Fruit fly (Drosophila melanogaster) whole organism, embryonic: ENCODE data around the gene CG15382.

Source experiments
- Adf1 ChIP-seq: fragments of 200-800 bp; sonication (Bioruptor generic); IDR thresholded peaks from 2 replicates; pipeline ENCODE4 v1.3.6; 2022; ENCODE audit warnings: missing biosample characterization, missing genetic modification characterization
- Asciz ChIP-seq: fragments of 200-800 bp; sonication (Bioruptor generic); optimal IDR thresholded peaks from 2 replicates; lab custom pipeline; 2017; ENCODE audit warnings: missing biosample characterization, mild to moderate bottlenecking, missing genetic modification characterization, missing genetic modification reagents
- B-H2 ChIP-seq: fragments of 200-800 bp; sonication (Bioruptor generic); optimal IDR thresholded peaks from 2 replicates; lab custom pipeline; 2018; ENCODE audit warnings: missing biosample characterization, mild to moderate bottlenecking, missing genetic modification characterization
- Blimp-1 ChIP-seq: fragments of 200-800 bp; sonication (Bioruptor generic); optimal IDR thresholded peaks from 3 replicates; lab custom pipeline; 2018; ENCODE audit warnings: missing biosample characterization, missing genetic modification characterization, mild to moderate bottlenecking, moderate library complexity, missing genetic modification reagents
- CG10274 ChIP-seq: fragments of 200-800 bp; sonication (Bioruptor generic); optimal IDR thresholded peaks from 3 replicates; lab custom pipeline; 2017; ENCODE audit warnings: missing biosample characterization, mild to moderate bottlenecking, missing genetic modification characterization
- CG10959 ChIP-seq: fragments of 200-800 bp; sonication (Bioruptor generic); IDR thresholded peaks from 2 replicates; pipeline ENCODE4 v1.3.6; 2022; ENCODE audit warnings: missing biosample characterization, missing genetic modification characterization
- CG11456 ChIP-seq: fragments of 200-800 bp; sonication (Bioruptor generic); IDR thresholded peaks from 3 replicates; pipeline ENCODE4 v1.3.6; 2022; ENCODE audit warnings: missing biosample characterization, missing genetic modification characterization
- CG11504 ChIP-seq: fragments of 200-800 bp; sonication (Bioruptor generic); optimal IDR thresholded peaks from 3 replicates; lab custom pipeline; 2019; ENCODE audit warnings: missing biosample characterization, mild to moderate bottlenecking, missing genetic modification characterization, moderate library complexity
- CG12942 ChIP-seq: fragments of 200-800 bp; sonication (Bioruptor generic); optimal IDR thresholded peaks from 3 replicates; lab custom pipeline; 2016; ENCODE audit warnings: missing biosample characterization, missing genetic modification characterization
- CG13287 ChIP-seq: fragments of 200-800 bp; sonication (Bioruptor generic); IDR thresholded peaks from 2 replicates; pipeline ENCODE4 v1.3.6; 2022; ENCODE audit warnings: missing biosample characterization, missing genetic modification characterization; ENCODE audit not compliant: partially characterized antibody
- CG13894 ChIP-seq: fragments of 200-800 bp; sonication (Bioruptor generic); optimal IDR thresholded peaks from 3 replicates; lab custom pipeline; 2018; ENCODE audit warnings: missing biosample characterization, mild to moderate bottlenecking, missing genetic modification characterization, moderate library complexity
- CG14050 ChIP-seq: fragments of 200-800 bp; sonication (Bioruptor generic); IDR thresholded peaks from 3 replicates; pipeline ENCODE4 v1.3.6; 2022; ENCODE audit warnings: missing biosample characterization, missing genetic modification characterization
- CG4730 ChIP-seq: fragments of 200-800 bp; sonication (Bioruptor generic); IDR thresholded peaks from 2 replicates; pipeline ENCODE4 v1.3.6; 2022; ENCODE audit warnings: missing biosample characterization, missing genetic modification characterization
- CG7556 ChIP-seq: fragments of 200-800 bp; sonication (Bioruptor generic); optimal IDR thresholded peaks from 2 replicates; lab custom pipeline; 2017; ENCODE audit warnings: missing biosample characterization, mild to moderate bottlenecking, missing genetic modification characterization
- CG7745 ChIP-seq: fragments of 200-800 bp; sonication (Bioruptor generic); optimal IDR thresholded peaks from 2 replicates; lab custom pipeline; 2018; ENCODE audit warnings: missing biosample characterization, mild to moderate bottlenecking, missing genetic modification characterization, moderate library complexity
- CG8388 ChIP-seq: fragments of 200-800 bp; sonication (Bioruptor generic); optimal IDR thresholded peaks from 2 replicates; lab custom pipeline; 2019; ENCODE audit warnings: missing biosample characterization, mild to moderate bottlenecking, missing genetic modification characterization, moderate library complexity
- CG9609 ChIP-seq: fragments of 200-800 bp; sonication (Bioruptor generic); optimal IDR thresholded peaks from 3 replicates; lab custom pipeline; 2016; ENCODE audit warnings: missing biosample characterization, missing genetic modification characterization
- CG9727 ChIP-seq: fragments of 200-800 bp; sonication (Bioruptor generic); optimal IDR thresholded peaks from 3 replicates; lab custom pipeline; 2017; ENCODE audit warnings: missing biosample characterization, mild to moderate bottlenecking, missing genetic modification characterization
- Chrac-16 ChIP-seq: fragments of 200-800 bp; sonication (Bioruptor generic); optimal IDR thresholded peaks from 3 replicates; lab custom pipeline; 2016; ENCODE audit warnings: missing biosample characterization, missing genetic modification characterization
- Dbx ChIP-seq: fragments of 200-800 bp; sonication (Bioruptor generic); IDR thresholded peaks from 3 replicates; pipeline ENCODE4 v1.3.6; 2022; ENCODE audit warnings: missing biosample characterization, missing genetic modification characterization
- Dek ChIP-seq: fragments of 200-800 bp; sonication (Bioruptor generic); optimal IDR thresholded peaks from 3 replicates; lab custom pipeline; 2019; ENCODE audit warnings: missing biosample characterization, mild to moderate bottlenecking, missing genetic modification characterization, moderate library complexity
- Elba2 ChIP-seq: fragments of 200-800 bp; sonication (Bioruptor generic); optimal IDR thresholded peaks from 3 replicates; lab custom pipeline; 2016; ENCODE audit warnings: missing biosample characterization, missing genetic modification characterization
- GATAe ChIP-seq: fragments of 200-800 bp; sonication (Bioruptor generic); conservative IDR thresholded peaks from 2 replicates; pipeline ENCODE4 v1.3.6; 2022; ENCODE audit warnings: missing biosample characterization, missing genetic modification characterization
- H2.0 ChIP-seq: fragments of 200-800 bp; sonication (Bioruptor generic); IDR thresholded peaks from 2 replicates; pipeline ENCODE4 v1.3.6; 2022; ENCODE audit warnings: missing biosample characterization, missing genetic modification characterization
- Jarid2 ChIP-seq: fragments of 200-800 bp; sonication (Bioruptor generic); optimal IDR thresholded peaks from 3 replicates; lab custom pipeline; 2017; ENCODE audit warnings: mild to moderate bottlenecking, missing biosample characterization, missing genetic modification reagents, missing genetic modification characterization
- MBD-R2 ChIP-seq: fragments of 200-800 bp; sonication (Bioruptor generic); IDR thresholded peaks from 2 replicates; pipeline ENCODE4 v1.3.6; 2022; ENCODE audit warnings: missing biosample characterization, missing genetic modification characterization
- Vsx1 ChIP-seq: fragments of 200-800 bp; sonication (Bioruptor generic); optimal IDR thresholded peaks from 2 replicates; lab custom pipeline; 2017; ENCODE audit warnings: missing biosample characterization, mild to moderate bottlenecking, missing genetic modification characterization, missing genetic modification reagents
- YL-1 ChIP-seq: fragments of 200-800 bp; sonication (Bioruptor generic); optimal IDR thresholded peaks from 3 replicates; lab custom pipeline; 2017; ENCODE audit warnings: missing biosample characterization, mild to moderate bottlenecking, missing genetic modification characterization
- bbx ChIP-seq: fragments of 200-800 bp; sonication (Bioruptor generic); IDR thresholded peaks from 2 replicates; pipeline ENCODE4 v1.3.6; 2022; ENCODE audit warnings: missing biosample characterization, missing genetic modification characterization; ENCODE audit not compliant: partially characterized antibody
- btn ChIP-seq: fragments of 200-800 bp; sonication (Bioruptor generic); optimal IDR thresholded peaks from 2 replicates; lab custom pipeline; 2016; ENCODE audit warnings: missing biosample characterization, missing genetic modification characterization
- cas ChIP-seq: fragments of 200-800 bp; sonication (Bioruptor generic); IDR thresholded peaks from 2 replicates; pipeline ENCODE4 v1.3.6; 2022; ENCODE audit warnings: missing biosample characterization, missing genetic modification characterization
- caup ChIP-seq: fragments of 200-800 bp; sonication (Bioruptor generic); optimal IDR thresholded peaks from 3 replicates; lab custom pipeline; 2017; ENCODE audit warnings: missing biosample characterization, mild to moderate bottlenecking, missing genetic modification characterization, moderate library complexity; ENCODE audit not compliant: severe bottlenecking
- chn ChIP-seq: fragments of 200-800 bp; sonication (Bioruptor generic); optimal IDR thresholded peaks from 2 replicates; lab custom pipeline; 2016; ENCODE audit warnings: missing biosample characterization, missing genetic modification characterization
- crc ChIP-seq: fragments of 200-800 bp; sonication (Bioruptor generic); optimal IDR thresholded peaks from 2 replicates; lab custom pipeline; 2016; ENCODE audit warnings: missing biosample characterization, missing genetic modification characterization
- dimm ChIP-seq: fragments of 200-800 bp; sonication (Bioruptor generic); IDR thresholded peaks from 2 replicates; pipeline ENCODE4 v1.3.6; 2022; ENCODE audit warnings: missing biosample characterization, missing genetic modification characterization
- ems ChIP-seq: fragments of 200-800 bp; sonication (Bioruptor generic); optimal IDR thresholded peaks from 3 replicates; lab custom pipeline; 2016; ENCODE audit warnings: missing biosample characterization, missing genetic modification characterization
- en ChIP-seq: fragments of 200-800 bp; sonication (Bioruptor generic); optimal IDR thresholded peaks from 2 replicates; lab custom pipeline; 2016; ENCODE audit warnings: missing biosample characterization, missing genetic modification characterization
- eyg ChIP-seq: fragments of 200-800 bp; sonication (Bioruptor generic); optimal IDR thresholded peaks from 3 replicates; lab custom pipeline; 2016; ENCODE audit warnings: missing biosample characterization, missing genetic modification characterization
- fd64A ChIP-seq: fragments of 200-800 bp; sonication (Bioruptor generic); optimal IDR thresholded peaks from 3 replicates; lab custom pipeline; 2018; ENCODE audit warnings: missing biosample characterization, mild to moderate bottlenecking, missing genetic modification characterization
- gce ChIP-seq: fragments of 200-800 bp; sonication (Bioruptor generic); IDR thresholded peaks from 3 replicates; pipeline ENCODE4 v1.3.6; 2022; ENCODE audit warnings: missing biosample characterization, missing genetic modification characterization
- h ChIP-seq: fragments of >200 bp; optimal IDR thresholded peaks from 2 replicates; lab custom pipeline; 2017
- hb ChIP-seq: fragments of 200-800 bp; sonication (Bioruptor generic); IDR thresholded peaks from 3 replicates; pipeline ENCODE4 v1.3.6; 2022; ENCODE audit warnings: missing biosample characterization, missing genetic modification characterization; ENCODE audit not compliant: partially characterized antibody
- nerfin-1 ChIP-seq: fragments of 200-800 bp; sonication (Bioruptor generic); optimal IDR thresholded peaks from 3 replicates; lab custom pipeline; 2019; ENCODE audit warnings: missing biosample characterization, mild to moderate bottlenecking, missing genetic modification characterization, moderate library complexity
- oc ChIP-seq: fragments of 200-800 bp; sonication (Bioruptor generic); optimal IDR thresholded peaks from 2 replicates; lab custom pipeline; 2018; ENCODE audit warnings: missing biosample characterization, mild to moderate bottlenecking, missing genetic modification characterization, moderate library complexity
- peb ChIP-seq: fragments of 200-800 bp; sonication (Bioruptor generic); IDR thresholded peaks from 2 replicates; pipeline ENCODE4 v1.3.6; 2022; ENCODE audit warnings: missing biosample characterization, missing genetic modification characterization
- pnt ChIP-seq: fragments of 200-800 bp; sonication (Bioruptor generic); optimal IDR thresholded peaks from 3 replicates; lab custom pipeline; 2016; ENCODE audit warnings: missing biosample characterization, missing genetic modification characterization
- repo ChIP-seq: fragments of 200-800 bp; sonication (Bioruptor generic); optimal IDR thresholded peaks from 2 replicates; lab custom pipeline; 2016; ENCODE audit warnings: missing biosample characterization, missing genetic modification characterization
- rib ChIP-seq: fragments of 200-800 bp; sonication (Bioruptor generic); IDR thresholded peaks from 2 replicates; pipeline ENCODE4 v1.3.6; 2022; ENCODE audit warnings: missing biosample characterization, missing genetic modification characterization
- scrt ChIP-seq: fragments of 200-800 bp; sonication (Bioruptor generic); optimal IDR thresholded peaks from 2 replicates; lab custom pipeline; 2018; ENCODE audit warnings: missing biosample characterization, mild to moderate bottlenecking, missing genetic modification characterization, moderate library complexity
- sens-2 ChIP-seq: fragments of 200-800 bp; sonication (Bioruptor generic); IDR thresholded peaks from 2 replicates; pipeline ENCODE4 v1.3.6; 2022; ENCODE audit warnings: missing biosample characterization, missing genetic modification characterization
- tna ChIP-seq: fragments of 200-800 bp; sonication (Bioruptor generic); IDR thresholded peaks from 2 replicates; pipeline ENCODE4 v1.3.6; 2022; ENCODE audit warnings: missing biosample characterization, missing genetic modification characterization; ENCODE audit not compliant: partially characterized antibody
- vvl ChIP-seq: fragments of 200-800 bp; sonication (Bioruptor generic); IDR thresholded peaks from 2 replicates; pipeline ENCODE4 v1.3.6; 2022; ENCODE audit warnings: missing biosample characterization, missing genetic modification characterization

CG15382 gene

dm6 chr2L:2193357-2193780 is 37.8 kb downstream of the CG15382 start (continued):
- TF ChIP-seq H2.0 (GFP tag; lab: Robert Waterston, UW) (no peak), vvl (GFP tag; lab: Robert Waterston, UW) (no peak), oc (tag; lab: Kevin White, UChicago) (peak; percentile 76), en (GFP tag; lab: Kevin White, UChicago) (no peak), Jarid2 (GFP tag; lab: Kevin White, UChicago) (peak; percentile 3), MBD-R2 (no peak), chn (GFP tag; lab: Kevin White, UChicago) (no peak), CG9609 (no peak), CG13894 (tag; lab: Kevin White, UChicago) (peak; percentile 92), scrt (GFP tag; lab: Kevin White, UChicago) (peak; percentile 37), fd64A (GFP tag; lab: Kevin White, UChicago) (peak; percentile 21), CG4730 (GFP tag; lab: Robert Waterston, UW) (no peak), Chrac-16 (no peak), Dek (tag; lab: Kevin White, UChicago) (no peak), CG10274 (GFP tag; lab: Kevin White, UChicago) (no peak), Blimp-1 (GFP tag; lab: Kevin White, UChicago) (no peak), pnt (GFP tag; lab: Kevin White, UChicago) (no peak), crc (no peak), Dbx (GFP tag; lab: Robert Waterston, UW) (no peak), B-H2 (GFP tag; lab: Kevin White, UChicago) (peak; percentile 78), btn (no peak), CG7556 (GFP tag; lab: Kevin White, UChicago) (no peak), sens-2 (GFP tag; lab: Robert Waterston, UW) (no peak), GATAe (no peak), peb (GFP tag; lab: Robert Waterston, UW) (no peak), gce (GFP tag; lab: Robert Waterston, UW) (no peak), nerfin-1 (tag; lab: Kevin White, UChicago) (peak; percentile 33), tna (GFP tag; lab: Robert Waterston, UW) (no peak), CG12942 (GFP tag; lab: Kevin White, UChicago) (no peak), eyg (no peak), ems (GFP tag; lab: Kevin White, UChicago) (peak; percentile 37), CG10959 (GFP tag; lab: Robert Waterston, UW) (no peak), CG7745 (tag; lab: Kevin White, UChicago) (no peak), dimm (GFP tag; lab: Robert Waterston, UW) (no peak), h (lab: Kevin White, UChicago) (no peak), CG8388 (GFP tag; lab: Kevin White, UChicago) (peak; percentile 33), CG11504 (tag; lab: Kevin White, UChicago) (peak; percentile 35), rib (no peak), hb (GFP tag; lab: Robert Waterston, UW) (no peak), CG13287 (GFP tag; lab: Robert Waterston, UW) (no peak), cas (GFP tag; lab: Robert Waterston, UW) (no peak), Adf1 (GFP tag; lab: Robert Waterston, UW) (no peak), repo (GFP tag; lab: Kevin White, UChicago) (peak; percentile 19), YL-1 (peak; percentile 63), Elba2 (GFP tag; lab: Kevin White, UChicago) (no peak), Asciz (GFP tag; lab: Kevin White, UChicago) (peak; percentile 30), CG14050 (no peak), CG9727 (GFP tag; lab: Kevin White, UChicago) (peak; percentile 16), caup (GFP tag; lab: Kevin White, UChicago) (peak; percentile 53), bbx (GFP tag; lab: Robert Waterston, UW) (no peak), CG11456 (no peak), Vsx1 (GFP tag; lab: Kevin White, UChicago) (peak; percentile 67)
